Worm (Caenorhabditis elegans): ENCODE data around the gene fil-1.

The fil-1 gene

DNA sequence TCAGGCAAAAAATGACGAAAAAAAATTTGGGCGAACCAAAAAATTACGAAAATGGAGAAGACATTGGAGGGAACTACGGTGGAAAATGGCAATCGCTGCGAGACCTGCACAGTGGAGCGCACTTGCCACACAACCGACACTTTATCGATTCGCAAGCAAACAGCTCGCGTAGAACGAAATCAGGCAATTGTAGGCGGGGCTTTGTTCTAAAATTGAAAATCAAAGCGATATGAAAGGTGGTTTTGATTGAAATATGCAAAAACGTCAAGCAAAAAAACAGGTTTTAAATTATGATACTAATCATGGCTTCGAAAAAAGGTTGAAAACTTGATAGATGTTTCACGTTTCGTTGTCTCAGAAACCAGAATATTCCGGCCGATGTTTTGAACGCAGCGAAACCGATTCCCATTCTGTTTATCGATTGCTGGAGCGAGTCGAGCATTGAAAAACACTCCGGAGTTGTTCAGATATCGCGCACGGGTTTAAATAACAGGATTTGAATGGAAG lies 8.6 kb downstream of the fil-1 start, which contains the start of the genes fib-1 and mut-15 (continued):
- no peak for TF ChIP-seq aptf-3 (GFP tag; IDR thresholded peaks at IDR 0.05)
- TF ChIP-seq ceh-27 (GFP tag; optimal IDR thresholded peaks at IDR 0.05): peak; percentile 95
- TF ChIP-seq ceh-79 (tag; optimal IDR thresholded peaks at IDR 0.05): no peak
- no peak for TF ChIP-seq T26A5.8 (tag; optimal IDR thresholded peaks at IDR 0.05)
- TF ChIP-seq mel-28 (tag; optimal IDR thresholded peaks at IDR 0.05; ENCODE audit: borderline replicate concordance): no peak
- no peak for TF ChIP-seq rec-8 (tag; optimal IDR thresholded peaks at IDR 0.05)
- TF ChIP-seq F52B5.7 (tag; optimal IDR thresholded peaks at IDR 0.05): no peak
- peak; percentile 95 for TF ChIP-seq attf-5 (GFP tag; optimal IDR thresholded peaks at IDR 0.05)
- no peak for TF ChIP-seq B0035.1 (tag; optimal IDR thresholded peaks at IDR 0.05)
- peak; percentile 93 for TF ChIP-seq D2030.7 (GFP tag; IDR thresholded peaks at IDR 0.05)
- TF ChIP-seq pbrm-1 (GFP tag; IDR thresholded peaks at IDR 0.05): peak; percentile 91
- TF ChIP-seq snpc-1.1 (tag; optimal IDR thresholded peaks at IDR 0.05; ENCODE audit: insufficient read depth): peak; percentile 23
- peak; percentile 86 for TF ChIP-seq rcor-1 (GFP tag; IDR thresholded peaks at IDR 0.05)
- no peak for TF ChIP-seq nhr-90 (tag; optimal IDR thresholded peaks at IDR 0.05)
- no peak for TF ChIP-seq bed-1 (GFP tag; IDR thresholded peaks at IDR 0.05)
- no peak for TF ChIP-seq ets-4 (GFP tag; optimal IDR thresholded peaks at IDR 0.05)
- TF ChIP-seq dpff-1 (tag; optimal IDR thresholded peaks at IDR 0.05): no peak
- TF ChIP-seq F22D6.2 (tag; optimal IDR thresholded peaks at IDR 0.05): no peak
- TF ChIP-seq snpc-1.3 (tag; optimal IDR thresholded peaks at IDR 0.05; ENCODE audit: insufficient read depth): peak; percentile 49
- no peak for TF ChIP-seq lag-1 (GFP tag; IDR thresholded peaks at IDR 0.05)
- no peak for TF ChIP-seq die-1 (tag; optimal IDR thresholded peaks at IDR 0.05)
- no peak for TF ChIP-seq rpc-1 (optimal IDR thresholded peaks at IDR 0.05)
- no peak for TF ChIP-seq rpc-1 (tag; optimal IDR thresholded peaks at IDR 0.05)
- peak; percentile 90 for TF ChIP-seq dox-1 (GFP tag; IDR thresholded peaks at IDR 0.05)
- TF ChIP-seq T07F8.4 (tag; optimal IDR thresholded peaks at IDR 0.05): no peak
- peak; percentile 78 for TF ChIP-seq aptf-2 (GFP tag; conservative IDR thresholded peaks at IDR 0.05)
- TF ChIP-seq nhr-179 (tag; optimal IDR thresholded peaks at IDR 0.05): no peak
- peak; percentile 50 for TF ChIP-seq ztf-18 (tag; optimal IDR thresholded peaks at IDR 0.05)
- TF ChIP-seq repo-1 (tag; optimal IDR thresholded peaks at IDR 0.05): no peak
- TF ChIP-seq F55B11.4 (tag; optimal IDR thresholded peaks at IDR 0.05; ENCODE audit: borderline replicate concordance, insufficient read depth): no peak
- peak; percentile 72 for TF ChIP-seq unc-130 (GFP tag; optimal IDR thresholded peaks at IDR 0.05)
- TF ChIP-seq lin-26 (GFP tag; IDR thresholded peaks at IDR 0.05): no peak
- TF ChIP-seq attf-6 (GFP tag; IDR thresholded peaks at IDR 0.05): 0 out of 2 replicates have a peak, but pooled peaks have one; percentile 42
- TF ChIP-seq mes-4 (tag; optimal IDR thresholded peaks at IDR 0.05): no peak
- TF ChIP-seq madf-8 (GFP tag; conservative IDR thresholded peaks at IDR 0.05): peak; percentile 71
- no peak for TF ChIP-seq hrde-1 (tag; optimal IDR thresholded peaks at IDR 0.05; ENCODE audit: borderline replicate concordance)
- TF ChIP-seq ama-1 (optimal IDR thresholded peaks at IDR 0.05): no peak
- TF ChIP-seq ama-1 (GFP tag; optimal IDR thresholded peaks at IDR 0.05): no peak
- TF ChIP-seq lin-40 (tag; optimal IDR thresholded peaks at IDR 0.05): peak; percentile 86
- TF ChIP-seq Y79H2A.3 (GFP tag; conservative IDR thresholded peaks at IDR 0.05): no peak
- TF ChIP-seq lsl-1 (GFP tag; optimal IDR thresholded peaks at IDR 0.05): peak; percentile 86
- no peak for TF ChIP-seq zfh-2 (GFP tag; conservative IDR thresholded peaks at IDR 0.05)
- no peak for TF ChIP-seq sdz-38 (tag; optimal IDR thresholded peaks at IDR 0.05)
- peak; percentile 56 for TF ChIP-seq nhr-80 (tag; optimal IDR thresholded peaks at IDR 0.05)
- TF ChIP-seq let-526 (GFP tag; IDR thresholded peaks at IDR 0.05): 0 out of 2 replicates have a peak, but pooled peaks have one; percentile 61
- TF ChIP-seq ztf-26 (tag; optimal IDR thresholded peaks at IDR 0.05): peak; percentile 75
- TF ChIP-seq nhr-120 (GFP tag; IDR thresholded peaks at IDR 0.05): no peak
- TF ChIP-seq dpl-1 (GFP tag; optimal IDR thresholded peaks at IDR 0.05): peak; percentile 54
- TF ChIP-seq sea-2 (GFP tag; IDR thresholded peaks at IDR 0.05): 0 out of 2 replicates have a peak, but pooled peaks have one; percentile 27

Data from whole organism, young adult.